Fruit fly (Drosophila melanogaster): ENCODE data around the gene hyx.

Gene hyx

dm6 chr3R:9068418-9068817 is 29.9 kb downstream of the hyx start:
- TF ChIP-seq CG5204 (GFP tag; optimal IDR thresholded peaks at IDR 0.05) = no peak
- TF ChIP-seq cic (GFP tag; optimal IDR thresholded peaks at IDR 0.05) = no peak
- no peak for TF ChIP-seq ovo (GFP tag; optimal IDR thresholded peaks at IDR 0.05)
- no peak for TF ChIP-seq cnc (optimal IDR thresholded peaks at IDR 0.05)
- no peak for TF ChIP-seq CG1620 (GFP tag; optimal IDR thresholded peaks at IDR 0.05)
- TF ChIP-seq CG14711 (tag; optimal IDR thresholded peaks at IDR 0.05) = no peak
- no peak for TF ChIP-seq CG7045 (GFP tag; optimal IDR thresholded peaks at IDR 0.05)
- TF ChIP-seq CG7101 (tag; optimal IDR thresholded peaks at IDR 0.05) = no peak
- no peak for TF ChIP-seq CG11617 (GFP tag; optimal IDR thresholded peaks at IDR 0.05)
- TF ChIP-seq tj (GFP tag; optimal IDR thresholded peaks at IDR 0.05) = no peak
- no peak for TF ChIP-seq Clk (GFP tag; optimal IDR thresholded peaks at IDR 0.05)
- no peak for TF ChIP-seq pad (GFP tag; optimal IDR thresholded peaks at IDR 0.05)
- TF ChIP-seq toe (GFP tag; optimal IDR thresholded peaks at IDR 0.05) = no peak
- no peak for TF ChIP-seq CG12768 (GFP tag; optimal IDR thresholded peaks at IDR 0.05)
- no peak for TF ChIP-seq Mnt (GFP tag; optimal IDR thresholded peaks at IDR 0.05)
- TF ChIP-seq bab1 (GFP tag; optimal IDR thresholded peaks at IDR 0.05) = no peak
- no peak for TF ChIP-seq Crg-1 (GFP tag; optimal IDR thresholded peaks at IDR 0.05)
- TF ChIP-seq CG33017 (tag; optimal IDR thresholded peaks at IDR 0.05) = no peak

- no peak for TF ChIP-seq ovo (GFP tag; optimal IDR thresholded peaks at IDR 0.05)
- TF ChIP-seq CG7045 (GFP tag; optimal IDR thresholded peaks at IDR 0.05) = no peak
- no peak for TF ChIP-seq Crg-1 (GFP tag; optimal IDR thresholded peaks at IDR 0.05)
- TF ChIP-seq cnc (optimal IDR thresholded peaks at IDR 0.05) = no peak
- TF ChIP-seq CG12768 (GFP tag; optimal IDR thresholded peaks at IDR 0.05) = no peak
Measured at dm6 chr3R:9069874-9070273, 31.3 kb downstream of the hyx start.

dm6 chr3R:9074934-9075333 is 36.4 kb downstream of the hyx start:
- TF ChIP-seq Clk (GFP tag; optimal IDR thresholded peaks at IDR 0.05) (peak; percentile 23), CG12768 (GFP tag; optimal IDR thresholded peaks at IDR 0.05) (peak; percentile 27), kay (GFP tag; ENCODE audit: borderline replicate concordance) (no peak), CG33017 (tag; optimal IDR thresholded peaks at IDR 0.05) (peak; percentile 43), Hr96 (GFP tag; optimal IDR thresholded peaks at IDR 0.05) (peak; percentile 56), cic (GFP tag; optimal IDR thresholded peaks at IDR 0.05) (no peak), pad (GFP tag; optimal IDR thresholded peaks at IDR 0.05) (no peak), toe (GFP tag; optimal IDR thresholded peaks at IDR 0.05) (peak; percentile 16), Crg-1 (GFP tag; optimal IDR thresholded peaks at IDR 0.05) (no peak), bab1 (GFP tag; optimal IDR thresholded peaks at IDR 0.05) (no peak), CG7045 (GFP tag; optimal IDR thresholded peaks at IDR 0.05) (peak; percentile 36), CG14711 (tag; optimal IDR thresholded peaks at IDR 0.05) (peak; percentile 46), CG1620 (GFP tag; optimal IDR thresholded peaks at IDR 0.05) (no peak), ovo (GFP tag; optimal IDR thresholded peaks at IDR 0.05) (no peak), CG11617 (GFP tag; optimal IDR thresholded peaks at IDR 0.05) (peak; percentile 3), CG5204 (GFP tag; optimal IDR thresholded peaks at IDR 0.05) (peak; percentile 59), CG7101 (tag; optimal IDR thresholded peaks at IDR 0.05) (peak; percentile 16)

- TF ChIP-seq CG12768 (GFP tag; optimal IDR thresholded peaks at IDR 0.05) = no peak
- TF ChIP-seq CG7101 (tag; optimal IDR thresholded peaks at IDR 0.05) = no peak
- TF ChIP-seq CG5204 (GFP tag; optimal IDR thresholded peaks at IDR 0.05) = no peak
- TF ChIP-seq toe (GFP tag; optimal IDR thresholded peaks at IDR 0.05) = no peak
- TF ChIP-seq CG7045 (GFP tag; optimal IDR thresholded peaks at IDR 0.05) = no peak
- no peak for TF ChIP-seq kay (GFP tag; ENCODE audit: borderline replicate concordance)
- no peak for TF ChIP-seq bab1 (GFP tag; optimal IDR thresholded peaks at IDR 0.05)
- no peak for TF ChIP-seq cic (GFP tag; optimal IDR thresholded peaks at IDR 0.05)
- no peak for TF ChIP-seq CG33017 (tag; optimal IDR thresholded peaks at IDR 0.05)
- TF ChIP-seq CG11617 (GFP tag; optimal IDR thresholded peaks at IDR 0.05) = no peak
- TF ChIP-seq Clk (GFP tag; optimal IDR thresholded peaks at IDR 0.05) = no peak
- no peak for TF ChIP-seq pad (GFP tag; optimal IDR thresholded peaks at IDR 0.05)
- TF ChIP-seq Mnt (GFP tag; optimal IDR thresholded peaks at IDR 0.05) = no peak
- no peak for TF ChIP-seq CG14711 (tag; optimal IDR thresholded peaks at IDR 0.05)
- no peak for TF ChIP-seq tj (GFP tag; optimal IDR thresholded peaks at IDR 0.05)
- TF ChIP-seq CG1620 (GFP tag; optimal IDR thresholded peaks at IDR 0.05) = no peak
- no peak for TF ChIP-seq Crg-1 (GFP tag; optimal IDR thresholded peaks at IDR 0.05)
Measured at dm6 chr3R:9079638-9080037, 41.1 kb downstream of the hyx start.

- TF ChIP-seq bab1 (GFP tag; optimal IDR thresholded peaks at IDR 0.05) = no peak
- TF ChIP-seq pad (GFP tag; optimal IDR thresholded peaks at IDR 0.05) = no peak
Measured at dm6 chr3R:9082332-9082731, 43.8 kb downstream of the hyx start.

- TF ChIP-seq CG7101 (tag; optimal IDR thresholded peaks at IDR 0.05) (no peak), Clk (GFP tag; optimal IDR thresholded peaks at IDR 0.05) (no peak), pad (GFP tag; optimal IDR thresholded peaks at IDR 0.05) (no peak), ovo (GFP tag; optimal IDR thresholded peaks at IDR 0.05) (no peak), CG5204 (GFP tag; optimal IDR thresholded peaks at IDR 0.05) (no peak), Mnt (GFP tag; optimal IDR thresholded peaks at IDR 0.05) (no peak), toe (GFP tag; optimal IDR thresholded peaks at IDR 0.05) (no peak), cic (GFP tag; optimal IDR thresholded peaks at IDR 0.05) (no peak), bab1 (GFP tag; optimal IDR thresholded peaks at IDR 0.05) (no peak), Hr96 (GFP tag; optimal IDR thresholded peaks at IDR 0.05) (no peak), CG33017 (tag; optimal IDR thresholded peaks at IDR 0.05) (no peak), tj (GFP tag; optimal IDR thresholded peaks at IDR 0.05) (no peak), Crg-1 (GFP tag; optimal IDR thresholded peaks at IDR 0.05) (no peak), CG14711 (tag; optimal IDR thresholded peaks at IDR 0.05) (no peak), CG11617 (GFP tag; optimal IDR thresholded peaks at IDR 0.05) (no peak), CG1620 (GFP tag; optimal IDR thresholded peaks at IDR 0.05) (no peak), CG12768 (GFP tag; optimal IDR thresholded peaks at IDR 0.05) (no peak), CG7045 (GFP tag; optimal IDR thresholded peaks at IDR 0.05) (no peak), cnc (optimal IDR thresholded peaks at IDR 0.05) (no peak)
Measured at dm6 chr3R:9083379-9083778, 44.8 kb downstream of the hyx start.
